Worm (Caenorhabditis elegans): ENCODE measurements around the gene math-13.

DNA sequence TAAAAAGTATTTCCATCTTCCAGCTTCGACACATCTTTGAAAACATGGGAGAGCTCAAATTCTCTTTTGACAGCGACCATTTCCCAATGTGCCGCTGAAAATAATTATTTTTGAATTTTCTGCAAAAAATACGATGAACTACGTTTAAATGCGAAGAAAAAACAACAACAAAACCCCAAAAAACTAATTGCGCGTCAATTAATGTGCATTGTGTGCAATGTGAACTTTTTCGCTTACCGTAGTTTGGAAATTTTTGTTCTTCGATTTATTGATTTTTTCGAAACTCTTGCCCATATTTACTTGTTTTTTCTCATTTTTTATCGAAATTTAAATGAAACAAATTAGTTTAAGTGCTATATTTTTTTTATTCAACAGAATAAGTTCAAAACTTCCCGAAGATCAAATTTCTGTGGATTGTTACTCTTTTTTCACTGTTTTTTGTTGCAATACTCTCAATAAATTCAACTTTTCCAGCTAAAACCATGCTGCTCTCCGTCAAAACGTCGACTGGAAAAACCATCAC, 47.0 kb downstream of the math-13 start, which contains the start of the genes bath-2 and F52C6.4:
- no peak for TF ChIP-seq nhr-28 (tag; optimal IDR thresholded peaks at IDR 0.05)
- no peak for TF ChIP-seq pqm-1 (tag; optimal IDR thresholded peaks at IDR 0.05)
- TF ChIP-seq daf-12 (tag; optimal IDR thresholded peaks at IDR 0.05) = no peak
